Fruit fly (Drosophila melanogaster) ovary, adult (tissue): ENCODE results near the gene TwdlO.

Experiments used
- CG17801 ChIP-seq: fragments of 200-800 bp; optimal IDR thresholded peaks from 2 replicates; lab custom pipeline; 2019; ENCODE audit warnings: missing biosample characterization, mild to moderate bottlenecking, missing genetic modification characterization, moderate library complexity; ENCODE audit not compliant: partially characterized antibody

TwdlO gene

DNA sequence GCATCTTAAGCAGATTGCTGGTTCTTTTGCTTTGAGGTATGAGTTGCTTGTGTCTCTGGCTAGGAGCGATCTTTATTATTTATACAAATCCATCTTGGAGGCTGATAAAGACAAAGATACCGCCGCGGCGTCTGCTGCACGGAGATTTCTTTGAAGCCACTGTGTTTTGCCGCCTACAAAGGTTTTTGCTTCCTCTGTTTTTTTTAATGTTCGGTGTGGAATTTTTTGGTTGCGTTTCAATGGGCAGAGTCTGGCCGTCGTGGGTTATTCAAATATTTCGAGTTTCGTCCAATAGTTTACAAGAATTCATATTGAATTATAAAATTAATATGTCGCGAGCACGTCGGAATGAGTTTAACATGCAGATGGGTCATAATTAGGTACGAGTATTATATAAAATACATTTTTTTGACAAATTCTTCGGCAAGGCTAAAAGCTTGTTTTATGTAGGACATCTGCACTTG, 3.0 kb downstream of the TwdlO start, which contains the start of gene TwdlB:
Gene TwdlB, minus strand, starts transcription at position 51 of the 464 bp plus-strand sequence.
- TF ChIP-seq CG17801 (GFP tag; lab: Kevin White, UChicago): no peak

DNA sequence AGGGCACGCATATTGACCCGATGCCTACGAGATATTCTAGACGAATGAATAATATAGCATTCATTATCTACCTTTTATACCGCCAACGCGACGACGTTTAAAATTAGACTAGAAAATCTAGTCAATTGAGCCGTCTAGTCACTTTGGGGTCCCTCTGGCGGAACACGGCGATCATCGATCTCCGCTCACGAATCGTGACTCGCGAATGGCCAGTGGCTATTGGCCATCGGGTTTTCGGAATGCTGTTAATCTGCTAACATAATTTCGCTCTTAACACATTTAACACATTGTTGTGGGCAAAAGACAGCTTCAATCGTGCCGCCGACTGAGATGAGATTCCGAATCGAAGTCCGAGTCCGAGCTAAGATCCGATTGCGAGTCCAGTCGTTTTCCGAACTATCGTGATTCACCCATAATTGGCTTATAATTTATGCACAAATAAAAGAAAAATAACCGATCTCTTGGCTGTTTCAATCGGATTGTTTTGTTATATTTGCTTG, 5.2 kb downstream of the TwdlO start, which contains the start of gene TwdlP:
Gene TwdlP, minus strand, starts transcription at position 51 of the 500 bp plus-strand sequence.
- no peak for TF ChIP-seq CG17801 (GFP tag; lab: Kevin White, UChicago)

DNA sequence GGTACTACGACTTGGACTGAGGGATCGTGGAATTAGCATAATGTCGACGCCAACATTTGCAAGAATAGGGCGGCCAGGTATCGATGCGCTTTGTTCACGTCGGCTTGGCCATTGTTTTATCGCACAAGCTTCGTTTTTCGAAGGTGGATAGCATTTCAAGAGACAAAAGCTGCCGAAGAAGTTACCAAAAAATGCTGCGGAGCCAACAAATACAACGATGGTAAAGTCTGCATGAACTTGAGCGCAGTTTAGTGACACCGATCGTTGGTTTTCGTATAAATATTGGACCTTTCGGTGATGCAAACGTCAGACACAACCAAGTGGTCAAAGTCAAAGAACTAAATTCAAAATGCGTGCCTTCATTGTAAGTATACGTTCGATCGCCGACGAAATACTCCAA, 7.7 kb downstream of the TwdlO start, which contains the start of gene TwdlM:
Gene TwdlM, plus strand, starts transcription at position 301 of the 400 bp plus-strand sequence.
- no peak for TF ChIP-seq CG17801 (GFP tag; lab: Kevin White, UChicago)

DNA sequence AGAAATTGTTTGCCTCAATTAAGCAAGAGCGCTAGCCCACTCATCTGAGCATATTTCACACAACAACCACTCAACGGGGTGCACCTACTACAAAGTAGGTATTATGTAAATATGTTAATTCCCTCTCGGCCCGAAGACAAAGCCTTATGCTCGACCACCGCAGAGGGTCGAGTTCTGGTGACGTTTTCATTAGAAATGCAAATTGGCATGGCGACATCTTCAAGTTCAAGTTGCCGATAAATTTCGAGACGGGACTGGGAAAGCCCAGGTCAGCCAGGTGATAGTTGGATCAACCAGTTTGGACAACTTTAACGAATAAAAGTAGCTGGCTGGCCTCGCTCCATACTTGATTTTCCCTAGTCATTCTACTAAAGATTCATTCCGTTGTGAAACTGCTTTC, 11.1 kb downstream of the TwdlO start:
- TF ChIP-seq CG17801 (GFP tag; lab: Kevin White, UChicago): no peak

DNA sequence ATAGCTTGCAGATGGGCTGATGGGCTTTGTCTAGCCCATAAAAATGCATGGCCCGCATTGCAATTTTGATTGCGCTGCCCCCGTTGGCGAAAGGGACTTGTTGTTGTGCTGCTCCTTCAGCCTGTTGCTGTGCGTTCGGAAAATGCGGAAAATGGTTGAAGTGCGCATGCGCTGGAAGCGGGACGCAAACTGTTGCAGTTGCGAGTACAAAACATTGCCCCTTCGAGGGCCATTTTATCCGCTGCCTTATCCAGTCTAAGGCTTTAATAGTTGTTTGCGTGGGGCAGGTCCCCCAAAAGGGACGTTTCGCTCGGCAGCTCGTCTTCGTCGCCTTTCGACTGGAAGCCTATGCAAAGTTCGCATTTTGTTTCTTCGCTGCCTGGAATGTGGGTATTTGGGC, 20.0 kb downstream of the TwdlO start:
- no peak for TF ChIP-seq CG17801 (GFP tag; lab: Kevin White, UChicago)

DNA sequence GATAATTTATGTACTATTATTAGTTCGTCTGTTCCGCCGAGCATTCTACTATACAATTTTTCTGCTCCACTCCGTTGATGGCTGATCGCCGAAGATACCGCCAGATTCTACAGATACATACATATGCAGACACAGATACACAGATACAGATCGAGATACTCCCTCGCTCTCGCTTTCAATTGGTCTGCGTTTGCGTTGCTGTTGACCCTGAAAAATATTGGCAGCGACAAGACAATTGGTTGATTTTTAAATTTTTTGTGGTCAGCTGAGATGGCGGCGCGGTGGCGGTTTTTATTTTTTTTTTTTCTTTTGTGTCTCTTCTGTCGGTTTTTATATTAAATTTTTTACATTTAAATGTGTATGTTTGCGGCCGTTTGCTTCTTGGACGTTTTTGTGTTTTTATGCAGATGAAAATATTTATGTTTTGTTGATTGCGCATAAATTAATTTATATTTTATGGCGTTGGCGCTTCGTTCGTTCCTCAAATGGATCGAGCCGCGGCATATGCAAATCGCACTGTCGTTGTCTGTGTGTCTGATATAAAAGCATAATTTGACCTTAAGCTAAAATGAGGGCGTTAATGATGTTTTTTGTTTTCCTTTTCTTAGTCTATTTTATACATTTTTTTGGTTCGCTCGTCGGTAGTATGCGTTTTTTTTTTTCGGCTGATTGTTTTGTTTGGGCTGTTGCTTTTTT, 32.5 kb downstream of the TwdlO start:
- TF ChIP-seq CG17801 (GFP tag; lab: Kevin White, UChicago): no peak

DNA sequence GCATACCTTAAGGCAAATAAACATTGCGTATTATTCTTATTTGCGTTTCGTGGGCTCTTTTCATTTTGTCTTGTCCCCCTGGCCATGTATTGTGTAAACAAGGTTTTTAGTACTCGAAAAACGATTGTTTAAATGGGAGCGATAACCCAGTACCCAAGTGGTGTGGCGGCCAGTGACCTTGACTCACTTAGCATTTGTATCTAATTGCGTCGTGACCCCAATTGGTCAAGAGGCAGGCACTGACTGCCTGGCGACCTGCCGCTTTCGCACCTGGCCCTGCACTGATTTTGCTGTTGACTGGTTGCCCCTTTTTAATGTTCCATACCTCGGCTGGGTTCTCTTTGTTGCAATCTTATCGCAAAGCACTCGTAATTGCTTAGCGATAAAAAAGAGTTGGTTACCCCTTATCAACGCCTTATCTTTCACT, 38.4 kb downstream of the TwdlO start:
- no peak for TF ChIP-seq CG17801 (GFP tag; lab: Kevin White, UChicago)
